Fruit fly (Drosophila melanogaster) whole organism, embryonic: ENCODE data around the gene Surf1.
A peak's percentile ranks its signal among the peaks of the same experiment; 100 is the strongest.

Source experiments
- Bdp1 ChIP-seq: fragments of 200-800 bp; sonication (Bioruptor generic); optimal IDR thresholded peaks from 3 replicates; lab custom pipeline; 2016; ENCODE audit warnings: missing biosample characterization, missing genetic modification characterization
- Bteb2 ChIP-seq: fragments of 200-800 bp; sonication (Bioruptor generic); optimal IDR thresholded peaks from 2 replicates; lab custom pipeline; 2016; ENCODE audit warnings: missing biosample characterization, missing genetic modification characterization
- CG10543 ChIP-seq: fragments of 200-800 bp; sonication (Bioruptor generic); optimal IDR thresholded peaks from 3 replicates; lab custom pipeline; 2017; ENCODE audit warnings: missing biosample characterization, mild to moderate bottlenecking, missing genetic modification characterization, moderate library complexity
- CG11093 ChIP-seq: fragments of 200-800 bp; sonication (Bioruptor generic); IDR thresholded peaks from 3 replicates; pipeline ENCODE4 v1.3.6; 2022; ENCODE audit warnings: missing biosample characterization, missing genetic modification characterization
- CG11695 ChIP-seq: fragments of 200-800 bp; sonication (Bioruptor generic); IDR thresholded peaks from 3 replicates; pipeline ENCODE4 v1.3.6; 2022; ENCODE audit warnings: missing biosample characterization, missing genetic modification characterization
- CG12219 ChIP-seq: fragments of 200-800 bp; sonication (Bioruptor generic); optimal IDR thresholded peaks from 3 replicates; lab custom pipeline; 2018; ENCODE audit warnings: missing biosample characterization, mild to moderate bottlenecking, missing genetic modification characterization
- CG13296 ChIP-seq: fragments of 200-800 bp; sonication (Bioruptor generic); optimal IDR thresholded peaks from 3 replicates; lab custom pipeline; 2018; ENCODE audit warnings: missing biosample characterization, mild to moderate bottlenecking, missing genetic modification characterization
- CG14441 ChIP-seq: fragments of 200-800 bp; sonication (Bioruptor generic); IDR thresholded peaks from 2 replicates; pipeline ENCODE4 v1.3.6; 2022; ENCODE audit warnings: missing biosample characterization, missing genetic modification characterization
- CG15269 ChIP-seq: fragments of 200-800 bp; sonication (Bioruptor generic); optimal IDR thresholded peaks from 2 replicates; lab custom pipeline; 2018; ENCODE audit warnings: missing biosample characterization, mild to moderate bottlenecking, missing genetic modification characterization, moderate library complexity
- CG17612 ChIP-seq: fragments of 200-800 bp; sonication (Bioruptor generic); IDR thresholded peaks from 2 replicates; pipeline ENCODE4 v1.3.6; 2022; ENCODE audit warnings: missing biosample characterization, missing genetic modification characterization
- CG18262 ChIP-seq: fragments of 200-800 bp; optimal IDR thresholded peaks from 3 replicates; lab custom pipeline; 2019; ENCODE audit warnings: missing biosample characterization, mild to moderate bottlenecking, missing genetic modification characterization, moderate library complexity
- CG2202 ChIP-seq: fragments of 200-800 bp; sonication (Bioruptor generic); optimal IDR thresholded peaks from 2 replicates; lab custom pipeline; 2018; ENCODE audit warnings: missing biosample characterization, mild to moderate bottlenecking, missing genetic modification characterization
- CG2712 ChIP-seq: fragments of 200-800 bp; optimal IDR thresholded peaks from 3 replicates; lab custom pipeline; 2019; ENCODE audit warnings: missing biosample characterization, mild to moderate bottlenecking, missing genetic modification characterization, moderate library complexity
- CG2889 ChIP-seq: fragments of 200-800 bp; sonication (Bioruptor generic); IDR thresholded peaks from 3 replicates; pipeline ENCODE4 v1.3.6; 2022; ENCODE audit warnings: missing biosample characterization, missing genetic modification characterization
- CG30403 ChIP-seq: fragments of 200-800 bp; sonication (Bioruptor generic); optimal IDR thresholded peaks from 3 replicates; lab custom pipeline; 2016; ENCODE audit warnings: missing biosample characterization, missing genetic modification characterization
- CG5180 ChIP-seq: fragments of 200-800 bp; sonication (Bioruptor generic); optimal IDR thresholded peaks from 3 replicates; lab custom pipeline; 2017; ENCODE audit warnings: missing biosample characterization, missing genetic modification characterization, mild to moderate bottlenecking, moderate library complexity, missing genetic modification reagents
- CG6813 ChIP-seq: fragments of 200-800 bp; sonication (Bioruptor generic); optimal IDR thresholded peaks from 2 replicates; lab custom pipeline; 2017; ENCODE audit warnings: missing biosample characterization, missing genetic modification characterization, mild to moderate bottlenecking, moderate library complexity, missing genetic modification reagents
- CG7745 ChIP-seq: fragments of 200-800 bp; sonication (Bioruptor generic); optimal IDR thresholded peaks from 2 replicates; lab custom pipeline; 2018; ENCODE audit warnings: missing biosample characterization, mild to moderate bottlenecking, missing genetic modification characterization, moderate library complexity
- CG9437 ChIP-seq: fragments of 200-800 bp; sonication (Bioruptor generic); optimal IDR thresholded peaks from 2 replicates; lab custom pipeline; 2018; ENCODE audit warnings: missing biosample characterization, mild to moderate bottlenecking, missing genetic modification characterization
- CoRest ChIP-seq: fragments of 200-800 bp; sonication (Bioruptor generic); optimal IDR thresholded peaks from 3 replicates; lab custom pipeline; 2018; ENCODE audit warnings: missing biosample characterization, mild to moderate bottlenecking, missing genetic modification characterization, moderate library complexity
- Doc3 ChIP-seq: fragments of 200-800 bp; sonication (Bioruptor generic); IDR thresholded peaks from 3 replicates; pipeline ENCODE4 v1.3.6; 2022; ENCODE audit warnings: missing biosample characterization, missing genetic modification characterization; ENCODE audit not compliant: partially characterized antibody
- Hand ChIP-seq: fragments of 200-800 bp; sonication (Bioruptor generic); optimal IDR thresholded peaks from 2 replicates; lab custom pipeline; 2017; ENCODE audit warnings: mild to moderate bottlenecking, missing biosample characterization, missing genetic modification reagents, missing genetic modification characterization
- HmgD ChIP-seq: fragments of 200-800 bp; sonication (Bioruptor generic); optimal IDR thresholded peaks from 3 replicates; lab custom pipeline; 2016; ENCODE audit warnings: missing biosample characterization, missing genetic modification characterization
- Mes4 ChIP-seq: fragments of 200-800 bp; sonication (Bioruptor generic); optimal IDR thresholded peaks from 2 replicates; lab custom pipeline; 2016; ENCODE audit warnings: missing biosample characterization, missing genetic modification characterization
- NC2β ChIP-seq: fragments of 200-800 bp; sonication (Bioruptor generic); optimal IDR thresholded peaks from 2 replicates; lab custom pipeline; 2016; ENCODE audit warnings: missing biosample characterization, missing genetic modification characterization
- Nf-YA ChIP-seq: fragments of 200-800 bp; sonication (Bioruptor generic); IDR thresholded peaks from 2 replicates; pipeline ENCODE4 v1.3.6; 2022; ENCODE audit warnings: missing biosample characterization, missing genetic modification characterization
- Optix ChIP-seq: fragments of 200-800 bp; sonication (Bioruptor generic); IDR thresholded peaks from 3 replicates; pipeline ENCODE4 v1.3.6; 2022; ENCODE audit warnings: missing biosample characterization, missing genetic modification characterization
- PHDP ChIP-seq: fragments of 200-800 bp; sonication (Bioruptor generic); optimal IDR thresholded peaks from 3 replicates; lab custom pipeline; 2018; ENCODE audit warnings: missing biosample characterization, mild to moderate bottlenecking, missing genetic modification characterization, moderate library complexity
- Ptx1 ChIP-seq: fragments of 200-800 bp; sonication (Bioruptor generic); IDR thresholded peaks from 2 replicates; pipeline ENCODE4 v1.3.6; 2022; ENCODE audit warnings: missing biosample characterization, missing genetic modification characterization
- Rfx ChIP-seq: fragments of 200-800 bp; sonication (Bioruptor generic); IDR thresholded peaks from 2 replicates; pipeline ENCODE4 v1.3.6; 2022; ENCODE audit warnings: missing biosample characterization, missing genetic modification characterization
- Sox102F ChIP-seq: fragments of 200-800 bp; sonication (Bioruptor generic); optimal IDR thresholded peaks from 2 replicates; lab custom pipeline; 2018; ENCODE audit warnings: missing biosample characterization, mild to moderate bottlenecking, missing genetic modification characterization, moderate library complexity
- Trl ChIP-seq, 3 experiments: fragments of >200 bp in 2 of 3; fragments of 200-800 bp in 1 of 3; sonication (Bioruptor generic) in 1 of 3; optimal IDR thresholded peaks; 2 replicates in 1 of 3; 3 replicates in 2 of 3; lab custom pipeline; 2016 to 2017; ENCODE audit warnings: missing biosample characterization in 1 of 3, missing genetic modification characterization in 1 of 3
- al ChIP-seq: fragments of 200-800 bp; sonication (Bioruptor generic); IDR thresholded peaks from 2 replicates; pipeline ENCODE4 v1.3.6; 2022; ENCODE audit warnings: missing biosample characterization, missing genetic modification characterization
- az2 ChIP-seq: fragments of 200-800 bp; sonication (Bioruptor generic); optimal IDR thresholded peaks from 3 replicates; lab custom pipeline; 2016; ENCODE audit warnings: missing biosample characterization, missing genetic modification characterization
- bsh ChIP-seq, 2 experiments: fragments of 200-800 bp; sonication (Bioruptor generic); optimal IDR thresholded peaks; 2 replicates each; lab custom pipeline; 2017 to 2018; ENCODE audit warnings: mild to moderate bottlenecking in 2 of 2, missing biosample characterization in 2 of 2, missing genetic modification characterization in 2 of 2, moderate library complexity in 1 of 2
- chif ChIP-seq, 2 experiments: fragments of 200-800 bp; sonication (Bioruptor generic); optimal IDR thresholded peaks; 3 replicates each; lab custom pipeline; 2016; ENCODE audit warnings: missing biosample characterization in 2 of 2, missing genetic modification characterization in 2 of 2
- dysf ChIP-seq: fragments of 200-800 bp; sonication (Bioruptor generic); IDR thresholded peaks from 3 replicates; pipeline ENCODE4 v1.3.6; 2022; ENCODE audit warnings: missing biosample characterization, missing genetic modification characterization
- emc ChIP-seq: fragments of 200-800 bp; sonication (Bioruptor generic); optimal IDR thresholded peaks from 2 replicates; lab custom pipeline; 2016; ENCODE audit warnings: missing biosample characterization, missing genetic modification characterization
- gem ChIP-seq: fragments of 200-800 bp; sonication (Bioruptor generic); optimal IDR thresholded peaks from 2 replicates; lab custom pipeline; 2019; ENCODE audit warnings: missing biosample characterization, mild to moderate bottlenecking, missing genetic modification characterization, moderate library complexity
- insv ChIP-seq, 2 experiments: fragments of 200-800 bp; sonication (Bioruptor generic); optimal IDR thresholded peaks; 3 replicates each; lab custom pipeline; 2016 to 2018; ENCODE audit warnings: missing biosample characterization in 2 of 2, missing genetic modification characterization in 2 of 2
- kni ChIP-seq: fragments of 200-800 bp; sonication (Bioruptor generic); optimal IDR thresholded peaks from 3 replicates; lab custom pipeline; 2017; ENCODE audit warnings: mild to moderate bottlenecking, missing biosample characterization, missing genetic modification reagents, missing genetic modification characterization
- odd ChIP-seq: fragments of 200-800 bp; sonication (Bioruptor generic); optimal IDR thresholded peaks from 2 replicates; lab custom pipeline; 2017; ENCODE audit warnings: missing biosample characterization, mild to moderate bottlenecking, missing genetic modification characterization
- pita ChIP-seq: fragments of 200-800 bp; sonication (Bioruptor generic); optimal IDR thresholded peaks from 2 replicates; lab custom pipeline; 2017; ENCODE audit warnings: missing biosample characterization, mild to moderate bottlenecking, missing genetic modification characterization
- repo ChIP-seq: fragments of 200-800 bp; sonication (Bioruptor generic); optimal IDR thresholded peaks from 2 replicates; lab custom pipeline; 2016; ENCODE audit warnings: missing biosample characterization, missing genetic modification characterization
- slbo ChIP-seq: fragments of 200-800 bp; sonication (Bioruptor generic); IDR thresholded peaks from 2 replicates; pipeline ENCODE4 v1.3.6; 2022; ENCODE audit warnings: missing biosample characterization, missing genetic modification characterization
- slou ChIP-seq: fragments of 200-800 bp; sonication (Bioruptor generic); optimal IDR thresholded peaks from 3 replicates; lab custom pipeline; 2016; ENCODE audit warnings: missing biosample characterization, missing genetic modification characterization
- sna ChIP-seq: fragments of 200-800 bp; sonication (Bioruptor generic); IDR thresholded peaks from 2 replicates; pipeline ENCODE4 v1.3.6; 2022; ENCODE audit warnings: missing biosample characterization, missing genetic modification characterization; ENCODE audit not compliant: partially characterized antibody
- wor ChIP-seq: fragments of 200-800 bp; sonication (Bioruptor generic); IDR thresholded peaks from 2 replicates; pipeline ENCODE4 v1.3.6; 2022; ENCODE audit warnings: missing biosample characterization, missing genetic modification characterization

Gene Surf1

dm6 chr3L:7001855-7002254, 43.7 kb downstream of the Surf1 start (continued):
- TF ChIP-seq Rfx (GFP tag; lab: Robert Waterston, UW) = 0 out of 2 replicates have a peak, but pooled peaks have one; percentile 15
- TF ChIP-seq Trl (optimal IDR thresholded peaks at IDR 0.05; lab: Kevin White, UChicago) = no peak
- no peak for TF ChIP-seq Trl (GFP tag; optimal IDR thresholded peaks at IDR 0.05; lab: Kevin White, UChicago)
- peak; percentile 24 for TF ChIP-seq CG30403
- no peak for TF ChIP-seq CG6813 (GFP tag; lab: Kevin White, UChicago)
- peak; percentile 32 for TF ChIP-seq CG2712 (tag; lab: Kevin White, UChicago)
- no peak for TF ChIP-seq Bteb2 (GFP tag; lab: Kevin White, UChicago)
- TF ChIP-seq CG11695 = 0 out of 3 replicates have a peak, but pooled peaks have one; percentile 17
- peak; percentile 41; the same call in 1 of the 3 replicates for TF ChIP-seq dysf
- TF ChIP-seq Ptx1 (GFP tag; lab: Robert Waterston, UW) = 0 out of 2 replicates have a peak, but pooled peaks have one; percentile 26
- TF ChIP-seq HmgD = no peak
- no peak for TF ChIP-seq kni
- TF ChIP-seq CG11093 = no peak
- TF ChIP-seq Doc3 (GFP tag; lab: Robert Waterston, UW) = no peak
- TF ChIP-seq chif (GFP tag; optimal IDR thresholded peaks at IDR 0.05; lab: Kevin White, UChicago) = no peak
- peak; percentile 11 for TF ChIP-seq CG18262 (tag; lab: Kevin White, UChicago)
- TF ChIP-seq Mes4 (GFP tag; lab: Kevin White, UChicago) = no peak
- no peak for TF ChIP-seq pita (GFP tag; lab: Kevin White, UChicago)
- no peak for TF ChIP-seq insv (GFP tag; optimal IDR thresholded peaks at IDR 0.05; lab: Kevin White, UChicago)
- no peak for TF ChIP-seq CG5180
- TF ChIP-seq Bdp1 (GFP tag; lab: Kevin White, UChicago) = no peak
- no peak for TF ChIP-seq slou (GFP tag; lab: Kevin White, UChicago)

- no peak for TF ChIP-seq CG10543 (GFP tag; lab: Kevin White, UChicago)
- no peak for TF ChIP-seq wor (GFP tag; lab: Robert Waterston, UW)
- TF ChIP-seq sna (GFP tag; lab: Robert Waterston, UW) = no peak
- no peak for TF ChIP-seq al (GFP tag; lab: Robert Waterston, UW)
- no peak for TF ChIP-seq odd
- no peak for TF ChIP-seq CG2202 (tag; lab: Kevin White, UChicago)
- TF ChIP-seq bsh (GFP tag; optimal IDR thresholded peaks at IDR 0.05; lab: Kevin White, UChicago) = no peak
- TF ChIP-seq NC2β (GFP tag; lab: Kevin White, UChicago) = no peak
- TF ChIP-seq CoRest (tag; lab: Kevin White, UChicago) = no peak
- no peak for TF ChIP-seq repo (GFP tag; lab: Kevin White, UChicago)
Measured at dm6 chr3L:7002355-7002754, 44.2 kb downstream of the Surf1 start.

- TF ChIP-seq Sox102F (GFP tag; lab: Kevin White, UChicago) (peak; percentile 22), CG17612 (GFP tag; lab: Robert Waterston, UW) (no peak), Optix (GFP tag; lab: Robert Waterston, UW) (no peak), CG10543 (GFP tag; lab: Kevin White, UChicago) (no peak), emc (GFP tag; lab: Kevin White, UChicago) (no peak), CG9437 (no peak), Hand (GFP tag; lab: Kevin White, UChicago) (no peak), PHDP (no peak), gem (tag; lab: Kevin White, UChicago) (peak; percentile 17), CG15269 (tag; lab: Kevin White, UChicago) (peak; percentile 37), CG13296 (GFP tag; lab: Kevin White, UChicago) (no peak), dysf (peak; percentile 55; the same call in 2 of the 3 replicates), CG7745 (tag; lab: Kevin White, UChicago) (no peak), wor (GFP tag; lab: Robert Waterston, UW) (no peak), Nf-YA (no peak), CG2889 (GFP tag; lab: Robert Waterston, UW) (no peak), Rfx (GFP tag; lab: Robert Waterston, UW) (peak; percentile 36; the same call in 1 of the 2 replicates), az2 (GFP tag; lab: Kevin White, UChicago) (no peak), slbo (GFP tag; lab: Robert Waterston, UW) (peak; percentile 23; the same call in 1 of the 2 replicates), CG14441 (GFP tag; lab: Robert Waterston, UW) (no peak), CG12219 (GFP tag; lab: Kevin White, UChicago) (no peak)
Measured at dm6 chr3L:7003132-7003531, 45.0 kb downstream of the Surf1 start.
